Worm (Caenorhabditis elegans) whole organism, late embryonic: ENCODE results near the gene Y37H2C.4.

ENCODE experiments used
- K09A11.1 ChIP-seq: sonication (generic microtip); optimal IDR thresholded peaks from 2 replicates; lab custom pipeline; 2017; ENCODE audit warnings: antibody characterized with exemption, mild to moderate bottlenecking, missing genetic modification characterization, missing compliant biosample characterization; ENCODE audit not compliant: insufficient read depth
- ama-1 ChIP-seq: fragments of 150-350 bp; optimal IDR thresholded peaks from 2 replicates; lab custom pipeline; 2014
- eyg-1 ChIP-seq: sonication (generic microtip); optimal IDR thresholded peaks from 2 replicates; lab custom pipeline; 2016; ENCODE audit warnings: missing genotype, missing genetic modification characterization, missing compliant biosample characterization
- fkh-10 ChIP-seq: fragments of 150-350 bp; optimal IDR thresholded peaks from 2 replicates; lab custom pipeline; 2014; ENCODE audit warnings: missing biosample characterization, missing genetic modification reagents, missing genetic modification characterization
- lin-11 ChIP-seq: fragments of 200-800 bp; sonication (Bioruptor generic); optimal IDR thresholded peaks from 2 replicates; lab custom pipeline; 2018; ENCODE audit warnings: mild to moderate bottlenecking, missing genetic modification characterization, missing compliant biosample characterization
- mec-3 ChIP-seq: sonication (generic microtip); optimal IDR thresholded peaks from 2 replicates; lab custom pipeline; 2016; ENCODE audit warnings: borderline replicate concordance, missing genetic modification characterization, missing compliant biosample characterization
- nhr-11 ChIP-seq: fragments of 150-350 bp; optimal IDR thresholded peaks from 2 replicates; lab custom pipeline; 2014; ENCODE audit warnings: missing biosample characterization, missing genetic modification characterization
- pax-1 ChIP-seq: fragments of 150-350 bp; optimal IDR thresholded peaks from 2 replicates; lab custom pipeline; 2014; ENCODE audit warnings: missing biosample characterization, missing genetic modification characterization
- pqm-1 ChIP-seq: sonication (generic microtip); optimal IDR thresholded peaks from 2 replicates; lab custom pipeline; 2016; ENCODE audit warnings: missing genetic modification characterization, missing compliant biosample characterization
- tbx-2 ChIP-seq: sonication (generic microtip); optimal IDR thresholded peaks from 2 replicates; lab custom pipeline; 2016; ENCODE audit warnings: missing genetic modification characterization, missing compliant biosample characterization
- unc-86 ChIP-seq: sonication (generic microtip); optimal IDR thresholded peaks from 2 replicates; lab custom pipeline; 2016; ENCODE audit warnings: missing genetic modification characterization, missing compliant biosample characterization

DNA sequence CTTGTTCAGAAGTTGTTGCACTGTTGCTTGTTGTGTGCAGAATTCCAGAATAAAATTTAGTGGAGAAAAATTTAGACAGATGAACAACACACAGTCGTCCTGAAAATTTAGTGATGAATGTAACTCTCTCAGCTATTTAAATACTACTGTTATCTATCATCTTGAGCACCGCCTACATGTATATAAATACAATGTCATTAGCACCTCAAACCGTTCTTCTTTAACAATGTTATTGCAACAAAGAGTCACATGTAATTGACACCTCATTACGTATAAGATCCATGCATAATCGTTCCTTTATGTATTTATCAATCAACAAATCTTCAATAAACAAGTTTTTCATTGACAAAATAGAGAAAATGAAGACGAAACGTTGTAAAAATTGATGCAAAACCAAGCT lies 10.3 kb downstream of the Y37H2C.4 start, which contains the start of gene Y51A2A.16:
- TF ChIP-seq lin-11 (no peak), unc-86 (tag; lab: Kevin White, UChicago) (no peak), ama-1 (lab: Kevin White, UChicago) (no peak), fkh-10 (no peak), mec-3 (no peak), nhr-11 (tag; lab: Kevin White, UChicago) (no peak), tbx-2 (tag; lab: Kevin White, UChicago) (no peak), eyg-1 (tag; lab: Kevin White, UChicago) (no peak), pax-1 (tag; lab: Kevin White, UChicago) (no peak), K09A11.1 (no peak), pqm-1 (no peak)
